Fruit fly (Drosophila melanogaster) whole organism: ENCODE results near the gene CG11241.
"Not testable (repeated sequence)": the region's sequence is repeated elsewhere in the genome, so short reads cannot be mapped to it uniquely, and the experiment has no call there.

ENCODE experiments used
- CG8478 ChIP-seq: fragments of >200 bp; optimal IDR thresholded peaks from 2 replicates; lab custom pipeline; 2018; ENCODE audit warnings: inconsistent platforms
- Dll ChIP-seq: fragments of >200 bp; optimal IDR thresholded peaks from 2 replicates; lab custom pipeline; 2017
- EcR ChIP-seq, 2 experiments: fragments of >200 bp; optimal IDR thresholded peaks; 2 replicates each; lab custom pipeline; 2017; ENCODE audit warnings: missing biosample characterization in 2 of 2, missing genetic modification characterization in 2 of 2, missing genetic modification reagents in 2 of 2
- pan ChIP-seq: fragments of >200 bp; optimal IDR thresholded peaks from 2 replicates; lab custom pipeline; 2017
- psq ChIP-seq: fragments of >200 bp; optimal IDR thresholded peaks from 2 replicates; lab custom pipeline; 2017
- usp ChIP-seq: fragments of >200 bp; optimal IDR thresholded peaks from 2 replicates; lab custom pipeline; 2017; ENCODE audit warnings: missing biosample characterization, missing genetic modification characterization, mixed read lengths

The CG11241 gene

dm6 chr3L:22692428-22692827 is 45.8 kb downstream of the CG11241 start, which contains the start of gene CG14454:
Gene CG14454, minus strand, starts transcription at chr3L:22692528.
- not testable (repeated sequence) for TF ChIP-seq pan (lab: Kevin White, UChicago); psq; CG8478

DNA sequence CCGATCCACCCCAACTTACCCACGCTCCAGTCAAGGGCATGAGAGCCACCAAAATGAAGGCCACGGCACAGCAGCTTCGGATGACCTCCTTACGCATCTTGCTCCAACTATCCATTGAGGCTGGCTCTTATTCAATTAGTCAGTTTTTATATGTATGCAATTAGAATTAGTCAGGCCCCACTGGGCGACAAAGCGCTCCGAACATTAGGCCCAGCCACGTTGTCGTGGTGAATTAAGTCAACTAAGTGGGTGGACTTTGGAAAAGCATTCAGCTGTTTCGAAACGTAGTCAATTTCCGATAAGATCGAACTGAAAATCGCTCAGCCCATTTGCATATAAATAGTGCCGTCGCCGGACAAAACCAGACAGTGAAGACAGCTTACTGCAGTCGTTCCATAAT is 51.2 kb downstream of the CG11241 start, which contains the start of the genes CG14455 and CG14456:
TSS of gene CG14455 (minus strand) at position 101 of the 400 bp plus-strand sequence.
TSS of gene CG14456 (plus strand) at position 236 of the 400 bp plus-strand sequence.
- TF ChIP-seq Dll (lab: Kevin White, UChicago), result no peak
- no peak for TF ChIP-seq usp
- no peak for TF ChIP-seq EcR (GFP tag; optimal IDR thresholded peaks at IDR 0.05; lab: Kevin White, UChicago)
- TF ChIP-seq CG8478, result no peak
